Worm (Caenorhabditis elegans) whole organism, L2 larva: ENCODE measurements around the gene W04H10.6.
A peak's percentile ranks its signal among the peaks of the same experiment; 100 is the strongest.

ENCODE experiments used
- C34F6.9 ChIP-seq: fragments of 150-350 bp; optimal IDR thresholded peaks from 2 replicates; lab custom pipeline; 2014; ENCODE audit warnings: missing biosample characterization, missing genetic modification characterization
- F13H6.1 ChIP-seq: sonication (generic microtip); optimal IDR thresholded peaks from 2 replicates; lab custom pipeline; 2016; ENCODE audit warnings: missing genetic modification characterization, missing compliant biosample characterization
- R02D3.7 ChIP-seq: fragments of 150-350 bp; optimal IDR thresholded peaks from 2 replicates; lab custom pipeline; 2014; ENCODE audit warnings: missing biosample characterization, missing genetic modification characterization
- Y55F3AM.14 ChIP-seq: fragments of 200-800 bp; sonication (Bioruptor generic); optimal IDR thresholded peaks from 2 replicates; lab custom pipeline; 2018; ENCODE audit warnings: mild to moderate bottlenecking, missing genetic modification characterization, missing compliant biosample characterization
- ZK546.5 ChIP-seq: sonication (generic microtip); optimal IDR thresholded peaks from 2 replicates; lab custom pipeline; 2017; ENCODE audit warnings: missing biosample characterization, missing genetic modification characterization
- alr-1 ChIP-seq: fragments of 150-350 bp; optimal IDR thresholded peaks from 2 replicates; lab custom pipeline; 2014; ENCODE audit warnings: missing biosample characterization, missing genetic modification characterization
- aly-2 ChIP-seq: fragments of 150-350 bp; optimal IDR thresholded peaks from 2 replicates; lab custom pipeline; 2014; ENCODE audit warnings: missing biosample characterization, missing genetic modification characterization
- ama-1 ChIP-seq: fragments of 150-350 bp; optimal IDR thresholded peaks from 2 replicates; lab custom pipeline; 2018; ENCODE audit warnings: inconsistent platforms
- blmp-1 ChIP-seq: sonication (generic microtip); optimal IDR thresholded peaks from 2 replicates; lab custom pipeline; 2017; ENCODE audit warnings: missing genetic modification characterization, mild to moderate bottlenecking, missing compliant biosample characterization, antibody characterized with exemption, moderate library complexity; ENCODE audit not compliant: insufficient read depth
- ceh-16 ChIP-seq: fragments of 150-350 bp; optimal IDR thresholded peaks from 2 replicates; lab custom pipeline; 2014; ENCODE audit warnings: missing biosample characterization, missing genetic modification characterization
- ceh-82 ChIP-seq: fragments of 150-350 bp; optimal IDR thresholded peaks from 2 replicates; lab custom pipeline; 2014; ENCODE audit warnings: missing biosample characterization, missing genetic modification characterization
- crh-2 ChIP-seq: sonication (generic microtip); optimal IDR thresholded peaks from 2 replicates; lab custom pipeline; 2017; ENCODE audit warnings: missing biosample characterization, missing genetic modification characterization
- dmd-4 ChIP-seq: sonication (generic microtip); optimal IDR thresholded peaks from 2 replicates; lab custom pipeline; 2017; ENCODE audit warnings: missing biosample characterization, missing genetic modification characterization
- egl-27 ChIP-seq: sonication (generic microtip); optimal IDR thresholded peaks from 3 replicates; lab custom pipeline; 2017; ENCODE audit warnings: missing biosample characterization, missing genetic modification reagents, missing genetic modification characterization
- elt-1 ChIP-seq: fragments of 150-350 bp; optimal IDR thresholded peaks from 2 replicates; lab custom pipeline; 2014; ENCODE audit warnings: missing biosample characterization, missing genetic modification characterization
- elt-3 ChIP-seq: sonication (generic microtip); optimal IDR thresholded peaks from 2 replicates; lab custom pipeline; 2017; ENCODE audit warnings: missing biosample characterization, missing genetic modification characterization
- fos-1 ChIP-seq: fragments of 150-350 bp; optimal IDR thresholded peaks from 2 replicates; lab custom pipeline; 2014; ENCODE audit warnings: missing biosample characterization, missing genetic modification characterization
- gmeb-1 ChIP-seq: fragments of 150-350 bp; optimal IDR thresholded peaks from 2 replicates; lab custom pipeline; 2014; ENCODE audit warnings: missing biosample characterization, missing genetic modification characterization
- lin-11 ChIP-seq: fragments of 150-350 bp; sonication (generic microtip); optimal IDR thresholded peaks from 2 replicates; lab custom pipeline; 2014; ENCODE audit warnings: missing biosample characterization, missing genetic modification characterization, inconsistent platforms, mixed read lengths
- lin-13 ChIP-seq: fragments of 150-350 bp; optimal IDR thresholded peaks from 2 replicates; lab custom pipeline; 2014; ENCODE audit warnings: missing biosample characterization, missing genetic modification reagents, missing genetic modification characterization
- lin-39 ChIP-seq: fragments of 150-350 bp; optimal IDR thresholded peaks from 2 replicates; lab custom pipeline; 2014; ENCODE audit warnings: missing biosample characterization, missing genetic modification reagents, missing genetic modification characterization
- lsy-2 ChIP-seq, 2 experiments: fragments of 150-350 bp in 1 of 2; sonication (generic microtip) in 1 of 2; optimal IDR thresholded peaks; 2 replicates each; lab custom pipeline; 2014 to 2017; ENCODE audit warnings: missing biosample characterization in 2 of 2, missing genetic modification characterization in 2 of 2
- mbf-1 ChIP-seq: sonication (generic microtip); optimal IDR thresholded peaks from 2 replicates; lab custom pipeline; 2017; ENCODE audit warnings: missing biosample characterization, missing genetic modification characterization
- mdl-1 ChIP-seq, 2 experiments: fragments of 150-350 bp in 1 of 2; sonication (generic microtip) in 1 of 2; optimal IDR thresholded peaks; 2 replicates each; lab custom pipeline; 2017; ENCODE audit warnings: missing biosample characterization in 2 of 2, missing genetic modification characterization in 2 of 2
- nhr-10 ChIP-seq: sonication (generic microtip); optimal IDR thresholded peaks from 2 replicates; lab custom pipeline; 2017; ENCODE audit warnings: missing biosample characterization, missing genetic modification characterization
- nhr-11 ChIP-seq: fragments of 150-350 bp; optimal IDR thresholded peaks from 2 replicates; lab custom pipeline; 2014; ENCODE audit warnings: missing biosample characterization, missing genetic modification characterization
- nhr-12 ChIP-seq: fragments of 150-350 bp; optimal IDR thresholded peaks from 2 replicates; lab custom pipeline; 2014; ENCODE audit warnings: missing biosample characterization, missing genetic modification characterization
- nhr-129 ChIP-seq: fragments of 150-350 bp; optimal IDR thresholded peaks from 2 replicates; lab custom pipeline; 2014; ENCODE audit warnings: missing biosample characterization, missing genetic modification characterization
- nhr-21 ChIP-seq: fragments of 150-350 bp; optimal IDR thresholded peaks from 2 replicates; lab custom pipeline; 2014; ENCODE audit warnings: missing biosample characterization, missing genetic modification characterization
- nhr-23 ChIP-seq: fragments of 150-350 bp; optimal IDR thresholded peaks from 2 replicates; lab custom pipeline; 2014; ENCODE audit warnings: missing biosample characterization, missing genetic modification reagents, missing genetic modification characterization
- nhr-237 ChIP-seq: fragments of 150-350 bp; optimal IDR thresholded peaks from 2 replicates; lab custom pipeline; 2014; ENCODE audit warnings: missing biosample characterization, missing genetic modification characterization
- nhr-6 ChIP-seq: fragments of 150-350 bp; optimal IDR thresholded peaks from 2 replicates; lab custom pipeline; 2014; ENCODE audit warnings: missing biosample characterization, missing genetic modification characterization
- nhr-77 ChIP-seq: fragments of 150-350 bp; optimal IDR thresholded peaks from 2 replicates; lab custom pipeline; 2014; ENCODE audit warnings: missing biosample characterization, missing genetic modification characterization
- peb-1 ChIP-seq: fragments of 150-350 bp; optimal IDR thresholded peaks from 2 replicates; lab custom pipeline; 2014; ENCODE audit warnings: missing biosample characterization, missing genetic modification characterization
- sem-4 ChIP-seq: fragments of 150-350 bp; optimal IDR thresholded peaks from 2 replicates; lab custom pipeline; 2014; ENCODE audit warnings: missing biosample characterization, missing genetic modification reagents, missing genetic modification characterization
- skn-1 ChIP-seq: sonication (generic microtip); optimal IDR thresholded peaks from 2 replicates; lab custom pipeline; 2017; ENCODE audit warnings: missing biosample characterization, missing genetic modification characterization
- sma-3 ChIP-seq: sonication (generic microtip); optimal IDR thresholded peaks from 2 replicates; lab custom pipeline; 2016; ENCODE audit warnings: missing genetic modification reagents, missing genetic modification characterization, missing compliant biosample characterization
- sma-9 ChIP-seq, 2 experiments: fragments of 150-350 bp in 1 of 2; sonication (generic microtip) in 1 of 2; optimal IDR thresholded peaks; 2 replicates each; lab custom pipeline; 2014 to 2016; ENCODE audit warnings: missing genetic modification characterization in 2 of 2, mild to moderate bottlenecking in 1 of 2, missing biosample characterization in 1 of 2, missing compliant biosample characterization in 1 of 2, missing genetic modification reagents in 1 of 2, moderate library complexity in 1 of 2
- snpc-4 ChIP-seq: fragments of 150-350 bp; optimal IDR thresholded peaks from 2 replicates; lab custom pipeline; 2014; ENCODE audit warnings: missing biosample characterization, missing genetic modification characterization
- unc-39 ChIP-seq: fragments of 150-350 bp; optimal IDR thresholded peaks from 2 replicates; lab custom pipeline; 2014; ENCODE audit warnings: missing biosample characterization, missing genetic modification characterization
- unc-55 ChIP-seq: fragments of 150-350 bp; sonication (generic microtip); optimal IDR thresholded peaks from 3 replicates; lab custom pipeline; 2014; ENCODE audit warnings: missing biosample characterization, missing genetic modification reagents, missing genetic modification characterization
- unc-62 ChIP-seq: fragments of 150-350 bp; optimal IDR thresholded peaks from 2 replicates; lab custom pipeline; 2014; ENCODE audit warnings: missing biosample characterization, missing genetic modification reagents, missing genetic modification characterization
- zag-1 ChIP-seq: fragments of 150-350 bp; optimal IDR thresholded peaks from 2 replicates; lab custom pipeline; 2014; ENCODE audit warnings: missing biosample characterization, missing genetic modification characterization
- ztf-1 ChIP-seq: fragments of 200-800 bp; sonication (Bioruptor generic); conservative IDR thresholded peaks from 2 replicates; pipeline ENCODE4 v1.3.6; 2022; ENCODE audit warnings: missing genetic modification characterization, missing compliant biosample characterization
- ztf-11 ChIP-seq: sonication (generic microtip); optimal IDR thresholded peaks from 2 replicates; lab custom pipeline; 2017; ENCODE audit warnings: missing biosample characterization, missing genetic modification characterization
- ztf-4 ChIP-seq: fragments of 150-350 bp; optimal IDR thresholded peaks from 2 replicates; lab custom pipeline; 2014; ENCODE audit warnings: missing biosample characterization, missing genetic modification characterization

Gene W04H10.6

DNA sequence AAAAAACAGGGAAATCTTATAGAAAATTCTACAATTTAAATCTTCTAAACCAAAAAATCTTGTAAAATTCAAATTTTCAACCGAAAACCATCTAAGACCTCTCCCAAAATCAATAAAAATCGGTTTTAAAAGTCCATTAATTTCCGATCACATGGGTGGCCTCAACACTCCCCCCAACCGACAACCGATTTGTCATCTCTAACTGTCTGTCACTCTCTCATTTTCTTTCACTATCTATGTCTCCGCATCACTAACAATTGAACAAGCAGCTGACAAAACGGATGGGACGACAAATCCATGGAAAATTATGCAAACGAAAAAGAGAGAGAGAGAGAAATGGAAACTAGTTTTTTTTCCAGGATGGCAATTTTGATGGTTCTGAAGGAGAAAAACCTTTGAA, 5.3 kb downstream of the W04H10.6 start (continued):
- TF ChIP-seq fos-1 (tag; lab: Kevin White, UChicago) (peak; percentile 37), ZK546.5 (tag; lab: Kevin White, UChicago) (no peak), snpc-4 (tag; lab: Kevin White, UChicago) (peak; percentile 84), F13H6.1 (tag; lab: Kevin White, UChicago) (peak; percentile 28)
- TF ChIP-seq, all 48 proteins: peak for 16

- no peak for TF ChIP-seq ama-1 (lab: Kevin White, UChicago)
- no peak for TF ChIP-seq sem-4 (tag; lab: Kevin White, UChicago)
- no peak for TF ChIP-seq nhr-11 (tag; lab: Kevin White, UChicago)
- no peak for TF ChIP-seq lin-13 (GFP tag; lab: Kevin White, UChicago)
- TF ChIP-seq C34F6.9 (tag; lab: Kevin White, UChicago), result no peak
- no peak for TF ChIP-seq peb-1 (tag; lab: Kevin White, UChicago)
- no peak for TF ChIP-seq mbf-1 (tag; lab: Kevin White, UChicago)
- no peak for TF ChIP-seq ZK546.5 (tag; lab: Kevin White, UChicago)
- no peak for TF ChIP-seq nhr-10 (tag; lab: Kevin White, UChicago)
- no peak for TF ChIP-seq skn-1 (tag; lab: Kevin White, UChicago)
- no peak for TF ChIP-seq nhr-23 (tag; lab: Kevin White, UChicago)
- TF ChIP-seq unc-55 (GFP tag; lab: Kevin White, UChicago), result no peak
- no peak for TF ChIP-seq Y55F3AM.14
- no peak for TF ChIP-seq mdl-1 (tag; optimal IDR thresholded peaks at IDR 0.05; lab: Kevin White, UChicago)
- TF ChIP-seq nhr-6 (tag; lab: Kevin White, UChicago), result no peak
- no peak for TF ChIP-seq gmeb-1 (tag; lab: Kevin White, UChicago)
- no peak for TF ChIP-seq unc-39 (tag; lab: Kevin White, UChicago)
Observed at ce11 chrII:602020-602419, 6.2 kb downstream of the W04H10.6 start, which contains the start of gene nhl-3. TSS of gene nhl-3 (minus strand) at chrII:602120.

ce11 chrII:601305-601704, 6.9 kb downstream of the W04H10.6 start:
- TF ChIP-seq nhr-129 (tag; lab: Kevin White, UChicago) (peak; percentile 74), nhr-10 (tag; lab: Kevin White, UChicago) (no peak), nhr-12 (no peak), aly-2 (no peak), ZK546.5 (tag; lab: Kevin White, UChicago) (no peak), R02D3.7 (tag; lab: Kevin White, UChicago) (no peak), peb-1 (tag; lab: Kevin White, UChicago) (no peak), lin-39 (tag; lab: Kevin White, UChicago) (no peak), zag-1 (no peak), ztf-11 (tag; lab: Kevin White, UChicago) (no peak), nhr-11 (tag; lab: Kevin White, UChicago) (no peak), F13H6.1 (tag; lab: Kevin White, UChicago) (no peak), egl-27 (tag; lab: Kevin White, UChicago) (peak; percentile 49), lsy-2 (tag; optimal IDR thresholded peaks at IDR 0.05; lab: Kevin White, UChicago) (peak in 1 of 2 experiments; percentile 65), ztf-1 (GFP tag; lab: Robert Waterston, UW) (no peak), nhr-6 (tag; lab: Kevin White, UChicago) (no peak), blmp-1 (tag; lab: Kevin White, UChicago) (no peak), unc-62 (GFP tag; lab: Kevin White, UChicago) (no peak), mdl-1 (tag; optimal IDR thresholded peaks at IDR 0.05; lab: Kevin White, UChicago) (peak; percentile 10 to 67), fos-1 (tag; lab: Kevin White, UChicago) (no peak), ztf-4 (tag; lab: Kevin White, UChicago) (no peak), nhr-21 (tag; lab: Kevin White, UChicago) (no peak), ceh-82 (no peak), lin-11 (no peak), nhr-77 (tag; lab: Kevin White, UChicago) (no peak), sma-9 (GFP tag; optimal IDR thresholded peaks at IDR 0.05; lab: Kevin White, UChicago) (peak; percentile 78), sma-9 (tag; optimal IDR thresholded peaks at IDR 0.05; lab: Kevin White, UChicago) (no peak), unc-55 (GFP tag; lab: Kevin White, UChicago) (peak; percentile 79), lin-13 (GFP tag; lab: Kevin White, UChicago) (no peak), gmeb-1 (tag; lab: Kevin White, UChicago) (peak; percentile 32), crh-2 (tag; lab: Kevin White, UChicago) (peak; percentile 58), dmd-4 (tag; lab: Kevin White, UChicago) (no peak), mbf-1 (tag; lab: Kevin White, UChicago) (no peak), skn-1 (tag; lab: Kevin White, UChicago) (no peak), nhr-237 (tag; lab: Kevin White, UChicago) (no peak), unc-39 (tag; lab: Kevin White, UChicago) (no peak), sma-3 (GFP tag; lab: Kevin White, UChicago) (no peak), elt-1 (tag; lab: Kevin White, UChicago) (no peak), C34F6.9 (tag; lab: Kevin White, UChicago) (peak; percentile 70), sem-4 (tag; lab: Kevin White, UChicago) (no peak), elt-3 (tag; lab: Kevin White, UChicago) (no peak), nhr-23 (tag; lab: Kevin White, UChicago) (no peak), ceh-16 (tag; lab: Kevin White, UChicago) (no peak), alr-1 (tag; lab: Kevin White, UChicago) (no peak), snpc-4 (tag; lab: Kevin White, UChicago) (no peak), Y55F3AM.14 (no peak), ama-1 (lab: Kevin White, UChicago) (no peak)
